Fruit fly (Drosophila melanogaster) whole organism, adult: ENCODE results near the gene GABA-B-R2.

Source experiments
- CG12768 ChIP-seq: fragments of 200-800 bp; sonication (Bioruptor generic); optimal IDR thresholded peaks from 2 replicates; lab custom pipeline; 2017; ENCODE audit warnings: missing biosample characterization, missing genetic modification characterization, mild to moderate bottlenecking, moderate library complexity, missing genetic modification reagents
- CG14711 ChIP-seq: fragments of 200-800 bp; sonication (Bioruptor generic); optimal IDR thresholded peaks from 2 replicates; lab custom pipeline; 2018; ENCODE audit warnings: missing biosample characterization, mild to moderate bottlenecking, missing genetic modification characterization, moderate library complexity
- CG1620 ChIP-seq: fragments of 200-800 bp; sonication (Bioruptor generic); optimal IDR thresholded peaks from 2 replicates; lab custom pipeline; 2016; ENCODE audit warnings: missing biosample characterization, missing genetic modification characterization
- CG33017 ChIP-seq: fragments of 200-800 bp; sonication (Bioruptor generic); optimal IDR thresholded peaks from 2 replicates; lab custom pipeline; 2018; ENCODE audit warnings: missing biosample characterization, mild to moderate bottlenecking, missing genetic modification characterization, moderate library complexity
- CG5204 ChIP-seq: fragments of 200-800 bp; sonication (Bioruptor generic); optimal IDR thresholded peaks from 2 replicates; lab custom pipeline; 2016; ENCODE audit warnings: missing biosample characterization, missing genetic modification characterization
- CG7045 ChIP-seq: fragments of 200-800 bp; sonication (Bioruptor generic); optimal IDR thresholded peaks from 2 replicates; lab custom pipeline; 2017; ENCODE audit warnings: missing biosample characterization, mild to moderate bottlenecking, missing genetic modification characterization
- CG7101 ChIP-seq: fragments of 200-800 bp; sonication (Bioruptor generic); optimal IDR thresholded peaks from 2 replicates; lab custom pipeline; 2018; ENCODE audit warnings: missing biosample characterization, mild to moderate bottlenecking, missing genetic modification characterization, moderate library complexity
- Clk ChIP-seq: fragments of 200-800 bp; sonication (Bioruptor generic); optimal IDR thresholded peaks from 2 replicates; lab custom pipeline; 2017; ENCODE audit warnings: missing biosample characterization, missing genetic modification characterization
- Crg-1 ChIP-seq: fragments of 200-800 bp; sonication (Bioruptor generic); optimal IDR thresholded peaks from 2 replicates; lab custom pipeline; 2016; ENCODE audit warnings: missing biosample characterization, missing genetic modification characterization
- Hr96 ChIP-seq: fragments of 200-800 bp; sonication (Bioruptor generic); optimal IDR thresholded peaks from 2 replicates; lab custom pipeline; 2016; ENCODE audit warnings: missing biosample characterization, missing genetic modification characterization
- Mnt ChIP-seq: fragments of 200-800 bp; sonication (Bioruptor generic); optimal IDR thresholded peaks from 2 replicates; lab custom pipeline; 2016; ENCODE audit warnings: missing biosample characterization, mild to moderate bottlenecking, missing genetic modification characterization
- bab1 ChIP-seq: fragments of 200-800 bp; sonication (Bioruptor generic); optimal IDR thresholded peaks from 3 replicates; lab custom pipeline; 2019; ENCODE audit warnings: missing biosample characterization, mild to moderate bottlenecking, missing genetic modification characterization, moderate library complexity
- cic ChIP-seq: fragments of 200-800 bp; sonication (Bioruptor generic); optimal IDR thresholded peaks from 2 replicates; lab custom pipeline; 2017; ENCODE audit warnings: missing biosample characterization, mild to moderate bottlenecking, missing genetic modification characterization, moderate library complexity
- kay ChIP-seq: fragments of 200-800 bp; sonication (Bioruptor generic); peaks from one replicate; lab custom pipeline; 2016; ENCODE audit warnings: missing biosample characterization, missing genetic modification characterization, borderline replicate concordance
- ovo ChIP-seq: fragments of 200-800 bp; sonication (Bioruptor generic); optimal IDR thresholded peaks from 2 replicates; lab custom pipeline; 2016; ENCODE audit warnings: missing biosample characterization, missing genetic modification characterization
- pad ChIP-seq: fragments of 200-800 bp; sonication (Bioruptor generic); optimal IDR thresholded peaks from 3 replicates; lab custom pipeline; 2017; ENCODE audit warnings: missing biosample characterization, missing genetic modification characterization, mild to moderate bottlenecking, moderate library complexity, missing genetic modification reagents
- tj ChIP-seq: fragments of 200-800 bp; sonication (Bioruptor generic); optimal IDR thresholded peaks from 3 replicates; lab custom pipeline; 2017; ENCODE audit warnings: missing biosample characterization, mild to moderate bottlenecking, missing genetic modification characterization, moderate library complexity
- toe ChIP-seq: fragments of 200-800 bp; sonication (Bioruptor generic); optimal IDR thresholded peaks from 2 replicates; lab custom pipeline; 2016; ENCODE audit warnings: missing biosample characterization, missing genetic modification characterization

The GABA-B-R2 gene

DNA sequence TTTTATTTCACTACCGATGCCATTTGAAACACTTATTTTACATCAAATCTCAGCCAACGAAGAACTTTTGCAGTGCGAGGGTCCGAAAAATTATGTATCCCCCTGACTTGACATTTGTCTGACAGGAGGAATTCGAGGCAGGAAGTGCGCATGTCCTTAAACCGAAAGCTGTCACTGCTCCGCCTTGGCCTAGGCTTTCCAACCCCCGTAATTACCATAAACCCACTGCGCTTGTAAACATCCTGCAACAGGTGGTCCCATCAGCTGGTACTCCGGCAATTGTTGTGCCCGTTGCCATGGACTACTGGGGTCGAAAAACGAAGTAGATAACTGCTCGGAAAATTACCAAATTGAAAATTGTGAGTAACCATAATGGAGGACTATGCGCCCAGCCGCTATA is at the start of gene GABA-B-R2, which contains the start of gene CG6800:
Gene GABA-B-R2, minus strand, starts transcription at position 75 of the 400 bp plus-strand sequence.
Gene CG6800, plus strand, starts transcription at position 373 of the 400 bp plus-strand sequence.
- TF ChIP-seq CG33017 (tag; lab: Kevin White, UChicago) = no peak
- TF ChIP-seq ovo = no peak
- TF ChIP-seq toe = no peak
- TF ChIP-seq CG5204 (GFP tag; lab: Kevin White, UChicago) = no peak
- TF ChIP-seq Crg-1 (GFP tag; lab: Kevin White, UChicago) = no peak
- TF ChIP-seq cic (GFP tag; lab: Kevin White, UChicago) = no peak
- TF ChIP-seq bab1 (GFP tag; lab: Kevin White, UChicago) = no peak
- TF ChIP-seq CG12768 = no peak
- no peak for TF ChIP-seq Clk (GFP tag; lab: Kevin White, UChicago)
- no peak for TF ChIP-seq Hr96 (GFP tag; lab: Kevin White, UChicago)

DNA sequence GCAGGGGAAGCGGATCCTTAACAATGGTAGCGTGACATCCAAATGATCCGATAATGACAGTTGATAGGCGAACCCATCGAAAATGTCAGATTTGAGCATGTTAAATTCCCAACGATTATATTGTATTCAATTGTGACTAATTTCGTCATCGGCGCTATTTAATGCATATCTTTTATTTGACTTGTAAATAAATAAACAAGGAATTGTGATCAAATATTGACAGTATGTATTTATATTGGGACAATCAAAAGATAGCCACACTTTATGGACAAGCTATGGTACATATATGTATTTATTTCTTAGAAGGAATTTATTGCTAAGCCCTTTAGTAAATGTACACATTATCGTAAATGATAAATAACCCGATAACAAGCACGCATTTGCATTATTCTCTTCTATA is 49.5 kb upstream of the GABA-B-R2 start:
- TF ChIP-seq Mnt (GFP tag; lab: Kevin White, UChicago) (no peak), CG7101 (tag; lab: Kevin White, UChicago) (peak; percentile 30), CG7045 (GFP tag; lab: Kevin White, UChicago) (no peak)

DNA sequence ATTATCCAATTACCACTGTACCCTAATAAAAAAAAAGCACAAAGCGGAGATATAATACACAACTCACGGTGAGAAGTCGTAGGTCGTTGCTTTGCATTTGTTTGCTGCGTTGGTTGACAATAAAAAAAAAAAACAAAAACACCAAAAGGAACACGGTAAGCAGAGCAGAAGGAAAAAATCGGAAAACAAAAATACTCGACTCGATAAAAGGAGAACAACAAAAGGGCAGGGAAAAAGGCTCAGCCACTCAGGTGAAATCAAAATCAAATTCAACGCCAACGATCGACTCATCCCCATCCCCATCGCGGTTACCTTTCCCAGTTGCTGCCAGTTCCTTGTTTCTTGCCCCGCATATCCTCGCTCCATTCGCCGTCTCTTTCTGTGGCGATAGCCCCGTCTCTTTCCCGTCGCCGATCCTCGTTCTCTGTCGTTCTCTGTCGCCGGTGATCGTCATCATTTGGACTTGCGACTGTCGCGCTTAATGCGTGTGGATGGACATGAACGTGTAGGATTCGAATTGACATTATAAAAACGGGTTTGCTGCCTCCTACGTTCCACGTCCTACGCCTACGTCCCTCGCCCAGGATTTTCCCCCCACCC is 48.9 kb upstream of the GABA-B-R2 start:
- TF ChIP-seq toe = no peak
- no peak for TF ChIP-seq kay (GFP tag; lab: Kevin White, UChicago)
- TF ChIP-seq CG7045 (GFP tag; lab: Kevin White, UChicago) = no peak
- no peak for TF ChIP-seq pad
- TF ChIP-seq CG1620 (GFP tag; lab: Kevin White, UChicago) = no peak
- no peak for TF ChIP-seq CG7101 (tag; lab: Kevin White, UChicago)
- TF ChIP-seq CG5204 (GFP tag; lab: Kevin White, UChicago) = no peak
- no peak for TF ChIP-seq CG14711 (tag; lab: Kevin White, UChicago)

DNA sequence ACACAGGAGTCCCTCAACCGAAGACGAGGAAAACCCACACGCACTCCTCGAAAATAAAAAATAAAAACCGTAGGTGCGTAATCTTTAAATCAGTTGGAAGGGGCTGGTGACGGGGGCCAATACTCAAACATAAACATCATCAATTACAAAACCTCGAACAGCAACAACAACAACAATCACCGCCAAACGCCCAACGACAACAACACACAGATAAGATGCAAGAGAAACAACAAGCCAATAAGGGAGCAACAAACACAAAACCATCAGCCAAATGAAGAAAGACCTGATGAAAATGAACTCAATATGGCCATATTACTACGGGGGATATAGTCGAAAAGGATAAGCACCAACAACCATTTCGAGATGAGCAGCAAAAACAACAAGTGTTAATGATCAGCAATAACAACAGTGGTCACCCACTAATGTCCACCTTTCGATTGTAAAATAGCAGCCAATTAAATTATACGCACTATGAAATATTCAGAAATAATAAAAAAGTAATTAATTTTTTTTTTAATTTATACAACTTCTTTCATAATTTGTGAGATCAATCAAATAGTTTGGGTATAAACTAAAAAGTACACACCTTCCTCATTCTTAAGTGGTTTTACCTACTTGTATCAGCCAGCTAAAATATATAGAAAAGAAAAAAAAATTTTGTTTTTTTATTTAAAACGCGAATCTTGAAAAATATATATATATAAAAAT is 48.2 kb upstream of the GABA-B-R2 start:
- TF ChIP-seq CG7101 (tag; lab: Kevin White, UChicago) (no peak), CG5204 (GFP tag; lab: Kevin White, UChicago) (no peak), CG33017 (tag; lab: Kevin White, UChicago) (no peak), CG14711 (tag; lab: Kevin White, UChicago) (peak; percentile 30), tj (no peak)

DNA sequence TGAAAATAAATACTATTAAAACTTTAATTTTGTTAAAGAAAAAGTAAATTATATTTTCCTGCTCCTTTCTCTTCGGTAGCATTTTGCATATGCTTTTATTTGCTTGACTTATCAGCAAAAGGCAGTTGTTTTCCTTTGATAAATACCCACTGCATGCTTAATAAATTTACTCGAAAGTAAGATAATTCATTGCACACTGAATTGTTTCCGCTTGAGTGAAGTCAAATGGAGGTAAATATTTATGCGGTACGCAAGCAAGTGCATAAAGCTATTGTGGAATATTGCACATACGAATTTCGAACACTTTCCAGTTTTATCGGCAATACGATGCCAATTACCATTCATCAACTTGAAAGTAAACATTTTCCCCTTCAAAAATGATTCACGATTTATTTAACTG is 47.4 kb upstream of the GABA-B-R2 start:
- TF ChIP-seq bab1 (GFP tag; lab: Kevin White, UChicago) (no peak), tj (no peak), CG12768 (peak; percentile 22), cic (GFP tag; lab: Kevin White, UChicago) (peak; percentile 41), kay (GFP tag; lab: Kevin White, UChicago) (peak; percentile 85), CG33017 (tag; lab: Kevin White, UChicago) (peak; percentile 6), CG7045 (GFP tag; lab: Kevin White, UChicago) (peak; percentile 67)

DNA sequence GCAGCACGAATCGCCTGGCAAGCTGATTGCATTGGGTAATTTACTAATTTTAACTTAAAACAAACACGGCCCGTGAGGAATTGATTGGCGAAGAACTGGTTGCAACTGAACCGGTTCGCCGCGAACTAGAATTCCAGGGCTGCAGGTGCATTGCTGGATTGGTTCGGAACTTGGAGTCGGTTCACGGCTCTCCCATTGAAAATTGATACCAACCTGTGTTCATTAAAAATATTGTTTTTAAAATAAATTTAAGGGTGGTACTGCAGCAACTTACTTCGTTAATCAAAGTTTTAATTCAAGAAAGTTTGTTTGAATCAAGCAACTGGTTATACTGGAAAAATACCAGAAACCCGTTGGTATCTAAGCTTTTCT is 46.9 kb upstream of the GABA-B-R2 start, which contains the start of gene CASK:
Gene CASK, minus strand, starts transcription at position 113 of the 372 bp plus-strand sequence.
- TF ChIP-seq toe = no peak
- peak; percentile 4 for TF ChIP-seq bab1 (GFP tag; lab: Kevin White, UChicago)

DNA sequence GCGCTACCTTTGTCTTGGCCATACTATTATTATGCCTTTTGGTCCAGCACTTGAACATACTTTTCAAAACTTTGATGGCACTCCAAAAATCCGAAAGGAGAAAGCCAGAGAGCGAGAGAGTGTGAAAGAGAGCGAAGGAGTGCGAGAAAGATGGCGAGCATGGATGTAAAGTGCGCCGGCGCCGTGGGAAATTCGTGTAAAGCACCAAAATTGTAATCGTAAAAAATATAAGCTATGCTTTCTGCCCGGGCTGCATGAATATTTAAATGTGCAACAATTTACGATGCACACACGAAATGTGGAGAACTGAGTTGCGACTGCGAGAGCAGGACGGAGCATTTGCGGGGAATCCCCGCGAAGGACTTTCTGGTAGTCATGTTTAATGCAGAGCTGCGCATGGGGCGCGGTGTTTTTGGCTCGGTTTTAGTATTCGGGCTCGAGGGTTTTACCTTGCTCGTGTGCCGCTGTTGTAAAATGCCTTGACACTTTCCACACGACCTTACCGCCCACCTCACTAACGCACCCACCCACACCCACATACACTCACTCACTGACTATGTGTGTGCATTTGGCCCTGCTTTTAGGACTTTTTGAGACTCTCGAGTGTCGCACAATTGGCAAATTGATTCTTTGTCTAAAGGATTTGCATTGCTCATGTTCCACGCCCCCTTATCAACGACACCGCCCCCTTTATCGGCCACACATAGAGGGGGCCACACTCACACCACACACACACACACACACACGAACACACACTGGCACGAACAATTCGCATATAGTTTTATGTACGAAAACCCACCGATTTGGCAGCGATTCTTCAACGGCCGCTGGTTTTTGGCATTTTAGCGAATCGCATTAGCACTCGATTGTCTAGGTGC is 46.3 kb upstream of the GABA-B-R2 start:
- TF ChIP-seq Hr96 (GFP tag; lab: Kevin White, UChicago) (no peak), ovo (no peak), bab1 (GFP tag; lab: Kevin White, UChicago) (peak; percentile 42), CG33017 (tag; lab: Kevin White, UChicago) (no peak), tj (no peak)
